Worm (Caenorhabditis elegans) whole organism, early embryonic: ENCODE measurements around the gene cal-5.

Experiments
- B0310.2 ChIP-seq: sonication (generic microtip); optimal IDR thresholded peaks from 2 replicates; lab custom pipeline; 2016; ENCODE audit warnings: mild to moderate bottlenecking, missing genetic modification characterization, missing compliant biosample characterization
- F13C5.2 ChIP-seq: sonication (generic microtip); optimal IDR thresholded peaks from 2 replicates; lab custom pipeline; 2017; ENCODE audit warnings: mild to moderate bottlenecking, missing genetic modification characterization, inconsistent platforms, missing compliant biosample characterization
- ama-1 ChIP-seq: fragments of 150-350 bp; optimal IDR thresholded peaks from 2 replicates; lab custom pipeline; 2014
- ets-7 ChIP-seq: sonication (generic microtip); optimal IDR thresholded peaks from 2 replicates; lab custom pipeline; 2016; ENCODE audit warnings: missing genotype, missing genetic modification characterization, missing compliant biosample characterization
- hmbx-1 ChIP-seq: sonication (generic microtip); optimal IDR thresholded peaks from 2 replicates; lab custom pipeline; 2016; ENCODE audit warnings: mild to moderate bottlenecking, missing genetic modification characterization, missing compliant biosample characterization
- hmg-4 ChIP-seq: fragments of 200-800 bp; sonication (Bioruptor generic); optimal IDR thresholded peaks from 2 replicates; lab custom pipeline; 2018; ENCODE audit warnings: mild to moderate bottlenecking, missing genetic modification characterization, missing compliant biosample characterization
- hnd-1 ChIP-seq: sonication (generic microtip); optimal IDR thresholded peaks from 2 replicates; lab custom pipeline; 2016; ENCODE audit warnings: missing genetic modification characterization, missing compliant biosample characterization
- scrt-1 ChIP-seq: fragments of 200-800 bp; sonication (Bioruptor generic); IDR thresholded peaks from 2 replicates; pipeline ENCODE4 v1.3.6; 2022; ENCODE audit warnings: missing genetic modification characterization, missing compliant biosample characterization
- tbx-11 ChIP-seq: fragments of 200-800 bp; sonication (Bioruptor generic); IDR thresholded peaks from 2 replicates; pipeline ENCODE4 v1.3.6; 2022; ENCODE audit warnings: missing genetic modification characterization, missing compliant biosample characterization
- tra-4 ChIP-seq: sonication (generic microtip); optimal IDR thresholded peaks from 2 replicates; lab custom pipeline; 2017; ENCODE audit warnings: missing genetic modification characterization, missing compliant biosample characterization

DNA sequence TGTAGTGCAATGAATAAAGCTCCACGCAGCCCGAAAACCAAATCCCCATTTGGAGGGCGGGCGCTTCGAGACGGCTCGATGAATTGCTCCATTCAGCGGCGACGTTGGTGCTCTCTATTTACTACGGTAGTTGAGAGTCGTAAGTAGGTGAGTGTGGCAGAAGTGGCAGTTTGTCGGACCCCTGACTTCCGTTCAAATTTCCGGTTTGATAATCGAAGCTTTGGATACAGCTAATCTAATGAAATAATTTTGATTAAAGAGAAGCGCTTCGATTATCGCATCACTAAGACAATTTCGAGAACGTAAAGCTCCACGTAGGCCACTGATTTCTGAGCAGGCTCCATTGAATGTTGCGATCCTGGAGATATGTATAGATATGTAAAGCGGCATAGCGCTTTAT lies 6.7 kb upstream of the cal-5 start, which contains the start of gene ets-5:
- TF ChIP-seq hmbx-1 (no peak), B0310.2 (no peak), scrt-1 (GFP tag; lab: Robert Waterston, UW) (no peak), hmg-4 (GFP tag; lab: Kevin White, UChicago) (no peak), tra-4 (tag; lab: Kevin White, UChicago) (no peak), ama-1 (lab: Kevin White, UChicago) (no peak), tbx-11 (GFP tag; lab: Robert Waterston, UW) (no peak), hnd-1 (tag; lab: Kevin White, UChicago) (no peak), F13C5.2 (tag; lab: Kevin White, UChicago) (no peak), ets-7 (no peak)
